Worm (Caenorhabditis elegans) whole organism, early embryonic: ENCODE results near the gene rpap-3.

Experiments
- B0310.2 ChIP-seq: sonication (generic microtip); optimal IDR thresholded peaks from 2 replicates; lab custom pipeline; 2016; ENCODE audit warnings: mild to moderate bottlenecking, missing genetic modification characterization, missing compliant biosample characterization
- F13C5.2 ChIP-seq: sonication (generic microtip); optimal IDR thresholded peaks from 2 replicates; lab custom pipeline; 2017; ENCODE audit warnings: mild to moderate bottlenecking, missing genetic modification characterization, inconsistent platforms, missing compliant biosample characterization
- aly-1 ChIP-seq: sonication (generic microtip); optimal IDR thresholded peaks from 2 replicates; lab custom pipeline; 2016; ENCODE audit warnings: missing genetic modification characterization, missing compliant biosample characterization
- ama-1 ChIP-seq: fragments of 150-350 bp; optimal IDR thresholded peaks from 2 replicates; lab custom pipeline; 2014
- ceh-13 ChIP-seq: fragments of 200-800 bp; sonication (Bioruptor generic); optimal IDR thresholded peaks from 2 replicates; lab custom pipeline; 2018; ENCODE audit warnings: mild to moderate bottlenecking, missing genetic modification characterization, missing compliant biosample characterization
- ceh-36 ChIP-seq: sonication (generic microtip); optimal IDR thresholded peaks from 2 replicates; lab custom pipeline; 2016; ENCODE audit warnings: missing genetic modification characterization, inconsistent platforms, missing compliant biosample characterization
- ets-7 ChIP-seq: sonication (generic microtip); optimal IDR thresholded peaks from 2 replicates; lab custom pipeline; 2016; ENCODE audit warnings: missing genotype, missing genetic modification characterization, missing compliant biosample characterization
- flt-1 ChIP-seq: fragments of 200-800 bp; sonication (Bioruptor generic); IDR thresholded peaks from 2 replicates; pipeline ENCODE4 v1.3.6; 2022; ENCODE audit warnings: missing genetic modification characterization, missing compliant biosample characterization
- hmbx-1 ChIP-seq: sonication (generic microtip); optimal IDR thresholded peaks from 2 replicates; lab custom pipeline; 2016; ENCODE audit warnings: mild to moderate bottlenecking, missing genetic modification characterization, missing compliant biosample characterization
- hmg-4 ChIP-seq: fragments of 200-800 bp; sonication (Bioruptor generic); optimal IDR thresholded peaks from 2 replicates; lab custom pipeline; 2018; ENCODE audit warnings: mild to moderate bottlenecking, missing genetic modification characterization, missing compliant biosample characterization
- hnd-1 ChIP-seq: sonication (generic microtip); optimal IDR thresholded peaks from 2 replicates; lab custom pipeline; 2016; ENCODE audit warnings: missing genetic modification characterization, missing compliant biosample characterization
- pes-1 ChIP-seq: fragments of 200-800 bp; sonication (Bioruptor generic); IDR thresholded peaks from 2 replicates; pipeline ENCODE4 v1.3.6; 2022; ENCODE audit warnings: missing genetic modification reagents, missing genetic modification characterization, missing compliant biosample characterization
- scrt-1 ChIP-seq: fragments of 200-800 bp; sonication (Bioruptor generic); IDR thresholded peaks from 2 replicates; pipeline ENCODE4 v1.3.6; 2022; ENCODE audit warnings: missing genetic modification characterization, missing compliant biosample characterization
- sea-1 ChIP-seq: fragments of 200-800 bp; sonication (Bioruptor generic); conservative IDR thresholded peaks from 2 replicates; pipeline ENCODE4 v1.3.6; 2022; ENCODE audit warnings: missing genetic modification characterization, missing compliant biosample characterization
- tbx-11 ChIP-seq: fragments of 200-800 bp; sonication (Bioruptor generic); IDR thresholded peaks from 2 replicates; pipeline ENCODE4 v1.3.6; 2022; ENCODE audit warnings: missing genetic modification characterization, missing compliant biosample characterization
- tbx-37 ChIP-seq: fragments of 200-800 bp; sonication (Bioruptor generic); conservative IDR thresholded peaks from 2 replicates; pipeline ENCODE4 v1.3.6; 2022; ENCODE audit warnings: missing genetic modification reagents, missing genetic modification characterization, missing compliant biosample characterization
- tra-4 ChIP-seq: sonication (generic microtip); optimal IDR thresholded peaks from 2 replicates; lab custom pipeline; 2017; ENCODE audit warnings: missing genetic modification characterization, missing compliant biosample characterization

rpap-3 gene

DNA sequence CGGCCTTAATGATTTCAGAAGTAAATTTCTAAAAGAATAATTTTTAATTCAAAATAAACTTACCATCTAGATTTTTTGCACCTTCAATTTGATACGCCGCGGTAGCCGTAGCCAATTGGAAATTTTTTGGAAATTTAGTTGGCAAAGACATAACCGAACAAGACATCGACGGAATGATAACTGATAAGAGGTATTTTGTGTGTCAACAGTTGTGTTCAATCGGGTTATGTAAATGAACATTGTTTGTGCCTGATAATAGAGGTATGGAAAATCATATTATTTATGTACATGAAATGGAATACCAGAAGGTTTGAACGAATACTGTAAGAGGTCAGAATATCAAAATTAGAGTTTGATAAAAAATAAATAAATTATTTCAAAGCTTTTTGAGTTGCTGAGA, 30.9 kb downstream of the rpap-3 start, which contains the start of gene klo-1:
Gene klo-1, minus strand, starts transcription at position 388 of the 400 bp plus-strand sequence.
- TF ChIP-seq hmbx-1 (tag; lab: Kevin White, UChicago) (no peak), ama-1 (lab: Kevin White, UChicago) (no peak), ets-7 (tag; lab: Kevin White, UChicago) (no peak), tbx-11 (GFP tag; lab: Robert Waterston, UW) (no peak), scrt-1 (GFP tag; lab: Robert Waterston, UW) (no peak), hnd-1 (no peak), ceh-13 (GFP tag; lab: Kevin White, UChicago) (no peak), B0310.2 (no peak), pes-1 (GFP tag; lab: Robert Waterston, UW) (no peak), hmg-4 (GFP tag; lab: Kevin White, UChicago) (no peak), tra-4 (tag; lab: Kevin White, UChicago) (no peak), aly-1 (no peak), F13C5.2 (tag; lab: Kevin White, UChicago) (no peak), ceh-36 (tag; lab: Kevin White, UChicago) (no peak), tbx-37 (GFP tag; lab: Robert Waterston, UW) (no peak), sea-1 (GFP tag; lab: Robert Waterston, UW) (no peak), flt-1 (GFP tag; lab: Robert Waterston, UW) (no peak)

DNA sequence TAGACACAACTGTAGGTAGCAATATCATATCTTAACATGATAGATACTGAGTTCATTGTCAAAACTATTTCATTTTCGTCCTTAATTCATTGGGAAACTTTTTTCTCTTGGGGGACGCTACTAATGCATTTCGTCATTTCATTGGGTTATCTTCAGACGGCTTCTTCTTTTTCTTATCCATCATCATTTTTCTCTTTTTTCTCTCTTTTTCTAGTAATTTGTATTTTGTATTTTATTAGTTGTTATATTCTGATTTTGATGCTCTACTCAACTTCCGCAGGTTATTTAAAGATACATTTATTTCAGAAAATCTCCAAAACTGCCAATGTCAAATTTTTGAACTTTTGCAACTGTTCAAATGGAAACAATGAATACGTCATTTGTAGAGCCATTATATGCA, 35.2 kb downstream of the rpap-3 start, which contains the start of gene npr-35:
Gene npr-35, plus strand, starts transcription at position 301 of the 400 bp plus-strand sequence.
- TF ChIP-seq tbx-37 (GFP tag; lab: Robert Waterston, UW) = no peak

DNA sequence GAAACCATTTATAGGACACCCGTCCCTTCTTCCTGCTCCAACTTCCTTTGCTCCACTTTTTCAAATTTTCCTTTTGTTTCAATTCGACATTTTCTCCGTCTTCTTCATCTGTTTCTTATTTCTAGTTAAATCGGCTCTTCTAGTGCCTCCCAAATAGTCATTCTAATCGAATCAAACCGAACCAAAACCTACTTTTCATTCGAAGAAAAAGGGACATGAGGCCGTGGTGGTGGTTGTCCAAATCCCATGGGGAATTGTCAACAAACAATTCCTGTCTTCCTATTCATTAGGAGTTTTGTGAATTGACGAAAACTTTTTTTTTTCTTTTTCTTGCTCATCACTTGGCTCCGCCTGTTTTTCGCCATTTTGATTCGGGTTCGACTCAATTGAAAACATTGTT, 42.1 kb downstream of the rpap-3 start:
- TF ChIP-seq tra-4 (tag; lab: Kevin White, UChicago) (no peak), aly-1 (no peak), flt-1 (GFP tag; lab: Robert Waterston, UW) (no peak), tbx-11 (GFP tag; lab: Robert Waterston, UW) (no peak), scrt-1 (GFP tag; lab: Robert Waterston, UW) (no peak), hmg-4 (GFP tag; lab: Kevin White, UChicago) (no peak), ets-7 (tag; lab: Kevin White, UChicago) (no peak), pes-1 (GFP tag; lab: Robert Waterston, UW) (no peak), B0310.2 (no peak), ceh-13 (GFP tag; lab: Kevin White, UChicago) (no peak), tbx-37 (GFP tag; lab: Robert Waterston, UW) (no peak), ama-1 (lab: Kevin White, UChicago) (no peak), F13C5.2 (tag; lab: Kevin White, UChicago) (no peak), ceh-36 (tag; lab: Kevin White, UChicago) (no peak), sea-1 (GFP tag; lab: Robert Waterston, UW) (no peak)

DNA sequence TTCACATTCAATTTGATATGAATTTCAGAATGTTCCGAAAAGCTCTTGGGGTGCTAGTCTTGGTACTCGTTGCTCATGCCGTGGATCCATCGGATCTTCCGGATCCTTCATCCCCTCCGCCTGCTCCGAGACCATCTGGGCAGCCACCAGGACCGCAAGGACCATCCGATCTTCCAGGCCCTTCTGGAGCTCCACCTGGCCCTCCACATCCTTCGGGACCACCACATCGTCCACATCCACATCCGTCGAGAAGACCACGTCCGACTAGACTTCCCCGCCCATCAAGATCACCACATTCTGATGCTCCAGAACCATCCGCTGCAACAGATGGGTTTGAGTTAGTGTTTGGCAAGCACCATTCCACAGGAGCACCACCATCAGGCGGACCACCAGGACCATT, 44.1 kb downstream of the rpap-3 start, which contains the start of gene clx-1:
Gene clx-1, plus strand, starts transcription at position 30 of the 400 bp plus-strand sequence.
- TF ChIP-seq pes-1 (GFP tag; lab: Robert Waterston, UW) (no peak), flt-1 (GFP tag; lab: Robert Waterston, UW) (no peak), hmbx-1 (tag; lab: Kevin White, UChicago) (no peak), ama-1 (lab: Kevin White, UChicago) (no peak), ets-7 (tag; lab: Kevin White, UChicago) (no peak), hnd-1 (no peak), tbx-11 (GFP tag; lab: Robert Waterston, UW) (no peak), aly-1 (no peak), ceh-13 (GFP tag; lab: Kevin White, UChicago) (no peak), ceh-36 (tag; lab: Kevin White, UChicago) (no peak), F13C5.2 (tag; lab: Kevin White, UChicago) (no peak), tbx-37 (GFP tag; lab: Robert Waterston, UW) (no peak), sea-1 (GFP tag; lab: Robert Waterston, UW) (no peak), hmg-4 (GFP tag; lab: Kevin White, UChicago) (no peak)

DNA sequence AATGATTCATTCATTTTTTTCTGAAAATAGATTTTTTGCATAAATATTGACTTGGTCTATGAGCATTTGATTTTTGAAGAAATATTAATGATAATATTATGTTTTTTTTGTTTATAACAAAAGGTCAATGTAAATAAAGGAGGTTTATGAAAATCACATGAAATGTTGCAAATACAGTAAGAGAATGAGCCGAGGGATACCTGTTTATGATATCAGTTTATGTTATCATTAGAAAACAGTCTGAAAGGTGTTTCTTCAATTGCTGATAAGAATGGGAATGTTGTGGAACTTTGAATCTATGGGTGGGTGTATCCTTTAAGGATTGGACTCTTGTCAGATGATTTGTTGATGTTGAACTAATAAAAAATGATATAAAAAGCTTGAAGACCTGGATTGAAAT, 44.6 kb downstream of the rpap-3 start:
- TF ChIP-seq ama-1 (lab: Kevin White, UChicago) (no peak), pes-1 (GFP tag; lab: Robert Waterston, UW) (no peak), tbx-11 (GFP tag; lab: Robert Waterston, UW) (no peak), F13C5.2 (tag; lab: Kevin White, UChicago) (no peak), hmg-4 (GFP tag; lab: Kevin White, UChicago) (no peak), aly-1 (no peak), ceh-36 (tag; lab: Kevin White, UChicago) (no peak), flt-1 (GFP tag; lab: Robert Waterston, UW) (no peak)

DNA sequence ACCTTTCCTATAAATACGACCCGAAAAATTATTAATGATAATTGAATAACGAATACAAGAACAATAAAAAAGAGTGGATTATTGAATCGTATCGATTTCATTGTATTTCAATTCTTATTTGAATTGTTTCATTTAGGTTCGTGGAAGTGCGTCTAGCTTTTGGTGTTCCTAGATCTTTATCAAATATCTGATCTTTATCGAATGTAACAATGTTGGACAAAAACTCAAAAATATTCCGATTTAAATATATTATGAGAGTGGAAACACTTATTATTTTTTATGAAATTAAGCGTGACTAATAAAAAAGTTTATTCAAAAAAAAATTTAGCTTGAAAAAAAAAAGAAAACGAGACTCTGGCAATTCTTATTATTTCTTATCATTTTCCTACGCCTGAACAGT, 46.8 kb downstream of the rpap-3 start, which contains the start of the genes C50F7.9 and C50F7.3:
Gene C50F7.9, minus strand, starts transcription at position 101 of the 400 bp plus-strand sequence.
Gene C50F7.3, plus strand, starts transcription at position 370 of the 400 bp plus-strand sequence.
- no peak for TF ChIP-seq ceh-13 (GFP tag; lab: Kevin White, UChicago)
- no peak for TF ChIP-seq ceh-36 (tag; lab: Kevin White, UChicago)
- no peak for TF ChIP-seq sea-1 (GFP tag; lab: Robert Waterston, UW)
- no peak for TF ChIP-seq F13C5.2 (tag; lab: Kevin White, UChicago)
- TF ChIP-seq hmg-4 (GFP tag; lab: Kevin White, UChicago) = no peak
- TF ChIP-seq aly-1 = no peak
- no peak for TF ChIP-seq hnd-1
- no peak for TF ChIP-seq ets-7 (tag; lab: Kevin White, UChicago)
- no peak for TF ChIP-seq tbx-37 (GFP tag; lab: Robert Waterston, UW)
- TF ChIP-seq scrt-1 (GFP tag; lab: Robert Waterston, UW) = no peak

DNA sequence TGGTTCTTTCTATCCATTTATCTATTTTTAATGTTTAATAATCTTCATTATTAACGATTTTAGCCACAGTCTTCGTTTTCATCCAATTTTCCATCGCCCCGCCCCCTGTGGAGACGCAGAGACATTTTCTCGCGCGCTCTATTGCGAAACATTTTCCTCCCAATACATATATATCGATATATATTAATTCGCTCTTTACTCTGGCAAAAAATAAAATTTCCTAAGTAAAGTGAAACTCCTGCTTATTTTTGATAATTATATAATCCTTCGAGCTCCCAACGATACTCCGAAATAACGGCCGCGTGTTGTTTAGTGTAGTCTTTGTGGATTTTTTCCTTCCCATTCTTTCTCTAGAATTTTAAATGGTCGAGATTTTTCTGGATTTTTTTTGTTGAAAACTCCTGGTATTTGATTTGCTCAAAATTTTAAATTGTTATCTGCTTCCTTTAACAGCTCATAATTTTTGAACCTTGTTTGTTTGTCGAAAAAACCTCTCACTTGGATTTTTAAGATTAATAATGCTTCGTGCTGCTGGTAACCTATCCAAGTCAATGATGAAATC, 50.3 kb downstream of the rpap-3 start, which contains the start of gene sucg-1:
Gene sucg-1, plus strand, starts transcription at position 512 of the 562 bp plus-strand sequence.
- TF ChIP-seq pes-1 (GFP tag; lab: Robert Waterston, UW) (no peak), sea-1 (GFP tag; lab: Robert Waterston, UW) (no peak), aly-1 (no peak), hmbx-1 (tag; lab: Kevin White, UChicago) (no peak), ceh-36 (tag; lab: Kevin White, UChicago) (no peak), tbx-11 (GFP tag; lab: Robert Waterston, UW) (no peak), flt-1 (GFP tag; lab: Robert Waterston, UW) (no peak), scrt-1 (GFP tag; lab: Robert Waterston, UW) (no peak), ets-7 (tag; lab: Kevin White, UChicago) (no peak), hmg-4 (GFP tag; lab: Kevin White, UChicago) (no peak), B0310.2 (no peak), hnd-1 (no peak), tra-4 (tag; lab: Kevin White, UChicago) (no peak), ceh-13 (GFP tag; lab: Kevin White, UChicago) (no peak), F13C5.2 (tag; lab: Kevin White, UChicago) (no peak), tbx-37 (GFP tag; lab: Robert Waterston, UW) (no peak), ama-1 (lab: Kevin White, UChicago) (no peak)
